Worm (Caenorhabditis elegans): ENCODE measurements around the gene str-232.

The str-232 gene

DNA sequence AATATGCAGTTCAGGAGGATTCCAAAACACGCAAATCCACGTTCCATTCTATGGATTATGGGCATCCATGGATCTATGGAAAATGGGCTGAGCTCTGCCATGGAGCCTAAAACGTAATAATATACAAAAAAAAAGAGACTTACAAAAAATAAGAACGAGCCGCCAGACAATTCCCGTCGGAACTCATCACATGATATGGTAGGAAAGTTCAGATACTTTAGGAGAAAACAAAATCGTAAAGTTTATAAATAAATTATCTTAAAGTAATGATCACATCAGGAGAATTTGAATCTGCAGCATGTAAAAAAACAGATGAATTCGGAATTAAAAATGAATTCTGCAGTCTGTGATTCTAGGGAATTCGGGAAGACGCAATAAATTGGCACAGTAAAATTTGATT, at the start of gene str-232:
Gene str-232, minus strand, starts transcription at position 101 of the 400 bp plus-strand sequence.
- TF ChIP-seq ceh-28 (tag; optimal IDR thresholded peaks at IDR 0.05), result no peak
- no peak for TF ChIP-seq R02D3.7 (tag; optimal IDR thresholded peaks at IDR 0.05)
- no peak for TF ChIP-seq fkh-10 (GFP tag; optimal IDR thresholded peaks at IDR 0.05)
- TF ChIP-seq ztf-11 (tag; optimal IDR thresholded peaks at IDR 0.05), result no peak
- TF ChIP-seq egl-5 (tag; optimal IDR thresholded peaks at IDR 0.05), result no peak
- no peak for TF ChIP-seq nhr-77 (tag; optimal IDR thresholded peaks at IDR 0.05)
- no peak for TF ChIP-seq nhr-237 (tag; optimal IDR thresholded peaks at IDR 0.05)
- no peak for TF ChIP-seq nhr-23 (tag; optimal IDR thresholded peaks at IDR 0.05)
- no peak for TF ChIP-seq zag-1 (tag; optimal IDR thresholded peaks at IDR 0.05)
- no peak for TF ChIP-seq snpc-4 (tag; optimal IDR thresholded peaks at IDR 0.05)
- no peak for TF ChIP-seq unc-62 (GFP tag; optimal IDR thresholded peaks at IDR 0.05)
- no peak for TF ChIP-seq unc-39 (tag; optimal IDR thresholded peaks at IDR 0.05)
- no peak for TF ChIP-seq nhr-11 (tag; optimal IDR thresholded peaks at IDR 0.05)
- no peak for TF ChIP-seq lin-15B (tag; optimal IDR thresholded peaks at IDR 0.05)
- no peak for TF ChIP-seq nfya-1 (tag; optimal IDR thresholded peaks at IDR 0.05; ENCODE audit: insufficient read depth)
- TF ChIP-seq ama-1 (optimal IDR thresholded peaks at IDR 0.05), result no peak
- no peak for TF ChIP-seq egl-27 (tag; optimal IDR thresholded peaks at IDR 0.05)
- no peak for TF ChIP-seq elt-2 (tag; optimal IDR thresholded peaks at IDR 0.05)
- TF ChIP-seq aly-2 (tag; optimal IDR thresholded peaks at IDR 0.05), result no peak

DNA sequence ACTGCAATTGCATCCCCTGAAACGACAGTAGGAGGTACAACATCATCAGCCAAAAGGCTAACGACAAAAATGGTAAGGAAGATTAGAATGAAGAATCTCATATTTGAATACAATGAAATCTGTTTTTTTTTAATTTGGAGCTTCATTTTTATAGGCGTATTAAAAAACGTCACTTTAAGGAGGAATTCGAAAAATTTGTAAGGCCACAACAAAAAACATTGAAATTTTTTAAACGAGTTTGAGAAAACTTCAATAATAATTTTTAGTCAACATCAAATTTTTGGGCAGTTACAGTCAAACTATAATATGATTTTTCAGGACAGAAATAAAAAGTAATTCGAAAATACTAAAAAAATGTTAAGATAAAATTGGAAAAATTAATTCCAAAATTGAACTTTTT, 47.2 kb upstream of the str-232 start, which contains the start of gene F14H3.14:
Gene F14H3.14, minus strand, starts transcription at position 101 of the 400 bp plus-strand sequence.
- TF ChIP-seq nhr-77 (tag; optimal IDR thresholded peaks at IDR 0.05), result no peak
- no peak for TF ChIP-seq fos-1 (tag; optimal IDR thresholded peaks at IDR 0.05)
- no peak for TF ChIP-seq nhr-43 (tag; optimal IDR thresholded peaks at IDR 0.05; ENCODE audit: poor library complexity, severe bottlenecking)
- no peak for TF ChIP-seq nhr-12 (tag; optimal IDR thresholded peaks at IDR 0.05)
- no peak for TF ChIP-seq nhr-11 (tag; optimal IDR thresholded peaks at IDR 0.05)

DNA sequence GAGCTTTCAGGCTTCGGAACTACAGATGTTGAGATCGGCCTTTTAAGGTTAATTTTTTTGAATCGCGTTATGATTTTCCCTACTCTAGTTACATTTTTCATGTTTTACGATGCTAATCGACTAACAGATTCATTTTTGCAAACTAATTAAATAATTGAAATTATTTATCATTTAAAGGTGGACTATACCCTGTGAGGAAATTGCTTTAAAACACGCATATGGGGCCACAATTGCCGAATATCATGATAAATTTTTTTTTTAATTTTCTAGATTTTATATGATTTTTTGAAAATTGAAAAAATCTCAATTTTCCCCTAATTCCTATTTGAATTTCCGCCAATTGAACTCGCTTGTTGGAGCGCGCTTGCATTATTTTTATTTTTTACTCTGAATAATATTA, 46.4 kb upstream of the str-232 start, which contains the start of gene fbxa-100:
Gene fbxa-100, minus strand, starts transcription at position 101 of the 400 bp plus-strand sequence.
- no peak for TF ChIP-seq aly-2 (tag; optimal IDR thresholded peaks at IDR 0.05)
- TF ChIP-seq nhr-28 (tag; optimal IDR thresholded peaks at IDR 0.05), result no peak
- no peak for TF ChIP-seq tbx-2 (tag; optimal IDR thresholded peaks at IDR 0.05)
- no peak for TF ChIP-seq unc-39 (tag; optimal IDR thresholded peaks at IDR 0.05)

DNA sequence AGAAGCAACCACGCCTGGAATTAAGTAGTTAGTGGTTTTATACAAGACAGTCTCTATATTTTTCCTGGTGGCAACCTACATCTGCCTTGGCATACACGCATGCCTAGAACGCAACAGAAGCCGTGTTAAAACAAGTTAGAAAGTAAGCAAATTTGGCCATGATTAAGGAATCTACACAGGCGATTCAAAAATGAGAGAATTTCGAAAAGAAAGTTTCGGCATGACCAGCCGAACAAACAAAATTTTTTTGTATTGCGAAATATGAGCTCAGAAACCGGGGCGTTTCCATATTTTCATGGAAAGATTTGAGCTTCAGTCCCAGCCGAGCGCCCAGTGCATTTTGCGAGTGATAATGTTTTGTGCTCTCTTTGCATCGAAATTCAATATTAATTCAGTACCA, 44.6 kb upstream of the str-232 start, which contains the start of gene F14H3.15:
Gene F14H3.15, minus strand, starts transcription at position 101 of the 400 bp plus-strand sequence.
- no peak for TF ChIP-seq ceh-82 (tag; optimal IDR thresholded peaks at IDR 0.05)
- TF ChIP-seq sea-2 (GFP tag; optimal IDR thresholded peaks at IDR 0.05), result no peak
- TF ChIP-seq R02D3.7 (tag; optimal IDR thresholded peaks at IDR 0.05), result no peak
- no peak for TF ChIP-seq jun-1 (tag; optimal IDR thresholded peaks at IDR 0.05)
- no peak for TF ChIP-seq nfya-1 (tag; optimal IDR thresholded peaks at IDR 0.05; ENCODE audit: insufficient read depth)
- no peak for TF ChIP-seq lin-15B (tag; optimal IDR thresholded peaks at IDR 0.05)
- no peak for TF ChIP-seq skn-1 (tag; optimal IDR thresholded peaks at IDR 0.05)
- TF ChIP-seq egl-27 (tag; optimal IDR thresholded peaks at IDR 0.05), result no peak
- TF ChIP-seq mml-1 (tag; optimal IDR thresholded peaks at IDR 0.05), result no peak
- TF ChIP-seq aly-2 (tag; optimal IDR thresholded peaks at IDR 0.05), result no peak
- TF ChIP-seq unc-62 (GFP tag; optimal IDR thresholded peaks at IDR 0.05), result no peak
- no peak for TF ChIP-seq pha-4 (tag; optimal IDR thresholded peaks at IDR 0.05)
- TF ChIP-seq elt-2 (tag; optimal IDR thresholded peaks at IDR 0.05), result no peak
- no peak for TF ChIP-seq nhr-11 (tag; optimal IDR thresholded peaks at IDR 0.05)

- TF ChIP-seq sea-2 (GFP tag; optimal IDR thresholded peaks at IDR 0.05) (no peak), pqm-1 (tag; optimal IDR thresholded peaks at IDR 0.05) (no peak), nhr-23 (tag; optimal IDR thresholded peaks at IDR 0.05) (no peak), elt-3 (tag; optimal IDR thresholded peaks at IDR 0.05) (no peak), R02D3.7 (tag; optimal IDR thresholded peaks at IDR 0.05) (no peak), unc-62 (GFP tag; optimal IDR thresholded peaks at IDR 0.05) (no peak), lin-15B (tag; optimal IDR thresholded peaks at IDR 0.05) (no peak), lin-39 (tag; optimal IDR thresholded peaks at IDR 0.05) (no peak), skn-1 (tag; optimal IDR thresholded peaks at IDR 0.05) (no peak), nhr-12 (tag; optimal IDR thresholded peaks at IDR 0.05) (no peak)
Measured at ce11 chrV:16058872-16059271, 43.3 kb upstream of the str-232 start, which contains the start of gene F14H3.6. Gene F14H3.6, minus strand, starts transcription at chrV:16058893.

Data from whole organism, L3 larva.